Worm (Caenorhabditis elegans): ENCODE measurements around the gene C16D9.4.

C16D9.4 gene

DNA sequence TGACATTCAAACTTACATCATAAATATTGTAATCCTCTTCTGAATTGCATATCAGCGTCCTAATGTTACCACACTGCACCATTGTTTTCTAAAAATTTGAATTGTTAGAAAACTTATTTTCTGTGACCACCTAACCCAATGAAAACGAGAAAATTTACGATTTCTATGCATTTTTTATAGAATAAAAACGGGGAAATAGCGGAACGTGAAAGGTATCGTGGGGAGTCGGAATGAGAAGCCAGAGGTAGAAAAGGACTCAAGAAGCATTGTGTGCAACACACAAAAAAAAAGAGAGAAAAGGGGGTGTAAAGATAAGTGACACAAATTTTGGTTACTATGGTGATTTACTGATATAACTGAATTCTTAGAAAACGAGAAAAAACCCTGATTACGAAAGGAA is 7.5 kb upstream of the C16D9.4 start, which contains the start of gene C16D9.6:
Gene C16D9.6 (minus strand): TSS at position 101 of the 400 bp plus-strand sequence.
- TF ChIP-seq nhr-90 (tag; optimal IDR thresholded peaks at IDR 0.05) (no peak), hsf-1 (GFP tag; IDR thresholded peaks at IDR 0.05) (no peak), Y53F4B.3 (GFP tag; IDR thresholded peaks at IDR 0.05) (no peak), K12H6.12 (tag; optimal IDR thresholded peaks at IDR 0.05) (no peak), athp-1 (tag; optimal IDR thresholded peaks at IDR 0.05) (no peak), somi-1 (GFP tag; optimal IDR thresholded peaks at IDR 0.05) (no peak), nhr-80 (tag; optimal IDR thresholded peaks at IDR 0.05) (no peak), nhr-179 (tag; optimal IDR thresholded peaks at IDR 0.05) (no peak), madf-10 (tag; optimal IDR thresholded peaks at IDR 0.05) (no peak)

DNA sequence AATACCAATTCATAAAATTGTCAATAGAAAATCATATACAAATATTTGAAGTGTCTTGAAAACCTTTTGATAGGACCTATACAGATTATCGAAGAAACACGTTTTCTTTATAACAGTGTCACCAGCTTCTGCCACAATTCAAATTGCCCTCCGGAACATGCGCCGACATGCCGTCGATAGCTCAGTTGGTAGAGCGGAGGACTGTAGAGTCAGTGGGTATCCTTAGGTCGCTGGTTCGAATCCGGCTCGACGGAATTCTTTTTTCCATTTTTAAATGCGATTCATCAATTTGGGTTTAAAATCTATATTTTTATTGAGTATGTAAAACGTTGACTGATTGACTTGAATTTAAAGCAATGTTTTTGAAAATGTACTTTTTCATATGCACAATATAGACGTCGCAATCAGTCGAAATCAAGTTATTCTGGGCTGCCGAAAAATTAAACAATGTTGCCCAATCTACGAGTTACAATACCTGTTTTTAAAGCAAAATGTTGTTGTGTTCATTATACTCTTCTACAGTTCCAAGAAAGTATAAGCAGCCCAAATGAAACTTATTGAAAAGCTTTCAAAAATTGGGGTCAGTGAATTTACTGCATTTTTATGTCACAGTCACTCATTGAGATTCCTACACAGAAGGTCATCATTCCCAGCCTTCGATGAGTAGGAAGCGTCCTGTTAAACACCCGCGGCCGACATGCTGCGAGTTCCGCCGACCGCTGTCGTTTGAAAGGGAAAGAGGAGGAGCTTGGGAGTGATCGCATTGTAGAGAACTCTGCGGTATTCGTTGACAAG is 4.8 kb upstream of the C16D9.4 start:
- no peak for TF ChIP-seq ceh-79 (tag; optimal IDR thresholded peaks at IDR 0.05)
- TF ChIP-seq cebp-2 (GFP tag; IDR thresholded peaks at IDR 0.05), result no peak
- TF ChIP-seq rcor-1 (GFP tag; IDR thresholded peaks at IDR 0.05), result peak; percentile 90
- peak; percentile 97 for TF ChIP-seq him-1 (tag; optimal IDR thresholded peaks at IDR 0.05)
- peak; percentile 49 for TF ChIP-seq die-1 (tag; optimal IDR thresholded peaks at IDR 0.05)
- peak; percentile 64 for TF ChIP-seq F33H1.4 (GFP tag; IDR thresholded peaks at IDR 0.05)
- TF ChIP-seq ztf-3 (GFP tag; optimal IDR thresholded peaks at IDR 0.05), result peak; percentile 46
- TF ChIP-seq let-526 (GFP tag; IDR thresholded peaks at IDR 0.05), result no peak
- TF ChIP-seq let-607 (tag; optimal IDR thresholded peaks at IDR 0.05), result no peak
- peak; percentile 75 for TF ChIP-seq mcd-1 (GFP tag; IDR thresholded peaks at IDR 0.05)
- TF ChIP-seq bed-2 (GFP tag; IDR thresholded peaks at IDR 0.05), result no peak
- TF ChIP-seq snpc-1.3 (tag; optimal IDR thresholded peaks at IDR 0.05; ENCODE audit: insufficient read depth), result peak; percentile 97
- no peak for TF ChIP-seq ztf-22 (GFP tag; optimal IDR thresholded peaks at IDR 0.05)
- peak; percentile 68 for TF ChIP-seq xnd-1 (tag; optimal IDR thresholded peaks at IDR 0.05)
- peak; percentile 17 for TF ChIP-seq efl-1 (GFP tag; optimal IDR thresholded peaks at IDR 0.05)
- TF ChIP-seq ztf-25 (GFP tag; IDR thresholded peaks at IDR 0.05), result no peak
- TF ChIP-seq Y53F4B.3 (GFP tag; IDR thresholded peaks at IDR 0.05), result no peak
- TF ChIP-seq ZK185.1 (tag; optimal IDR thresholded peaks at IDR 0.05; ENCODE audit: poor library complexity, severe bottlenecking), result peak; percentile 39
- TF ChIP-seq lin-26 (GFP tag; IDR thresholded peaks at IDR 0.05), result no peak
- TF ChIP-seq sea-2 (GFP tag; IDR thresholded peaks at IDR 0.05), result no peak
- TF ChIP-seq nfya-1 (tag; optimal IDR thresholded peaks at IDR 0.05; ENCODE audit: borderline replicate concordance, insufficient read depth), result no peak
- peak; percentile 89 for TF ChIP-seq madf-6 (GFP tag; IDR thresholded peaks at IDR 0.05)
- TF ChIP-seq dpl-1 (GFP tag; optimal IDR thresholded peaks at IDR 0.05), result no peak
- 0 out of 2 replicates have a peak, but pooled peaks have one; percentile 24 for TF ChIP-seq ceh-91 (GFP tag; IDR thresholded peaks at IDR 0.05)
- TF ChIP-seq atf-7 (tag; optimal IDR thresholded peaks at IDR 0.05), result no peak
- TF ChIP-seq rec-8 (tag; optimal IDR thresholded peaks at IDR 0.05), result peak in 1 of 2 experiments; percentile 17
- no peak for TF ChIP-seq unc-62 (GFP tag; optimal IDR thresholded peaks at IDR 0.05)
- TF ChIP-seq hsf-1 (GFP tag; IDR thresholded peaks at IDR 0.05), result peak; percentile 91
- peak; percentile 96 for TF ChIP-seq D2030.7 (GFP tag; IDR thresholded peaks at IDR 0.05)
- TF ChIP-seq F57A8.1 (GFP tag; optimal IDR thresholded peaks at IDR 0.05), result no peak
- peak; percentile 72 for TF ChIP-seq unc-130 (GFP tag; optimal IDR thresholded peaks at IDR 0.05)
- TF ChIP-seq zim-3 (tag; optimal IDR thresholded peaks at IDR 0.05), result no peak
- no peak for TF ChIP-seq mel-28 (tag; optimal IDR thresholded peaks at IDR 0.05; ENCODE audit: borderline replicate concordance)
- TF ChIP-seq lsy-27 (tag; optimal IDR thresholded peaks at IDR 0.05; ENCODE audit: borderline replicate concordance, insufficient read depth), result no peak
- TF ChIP-seq madf-8 (GFP tag; conservative IDR thresholded peaks at IDR 0.05), result peak; percentile 53
- no peak for TF ChIP-seq tbx-9 (tag; optimal IDR thresholded peaks at IDR 0.05; ENCODE audit: borderline replicate concordance)
- peak; percentile 67 for TF ChIP-seq lsl-1 (GFP tag; optimal IDR thresholded peaks at IDR 0.05)
